Worm (Caenorhabditis elegans): ENCODE data around the gene nhr-133.

nhr-133 gene

ce11 chrV:2183162-2183561 lies 28.8 kb downstream of the nhr-133 start, which contains the start of gene cyp-33C2:
Gene cyp-33C2, plus strand, starts transcription at chrV:2183488.
- TF ChIP-seq unc-62 (GFP tag; optimal IDR thresholded peaks at IDR 0.05), result no peak

ce11 chrV:2181738-2182137 lies 30.2 kb downstream of the nhr-133 start, which contains the start of gene srbc-16:
Gene srbc-16, plus strand, starts transcription at chrV:2182038.
- no peak for TF ChIP-seq unc-62 (GFP tag; optimal IDR thresholded peaks at IDR 0.05)

- no peak for TF ChIP-seq unc-62 (GFP tag; optimal IDR thresholded peaks at IDR 0.05)
Measured at ce11 chrV:2179214-2179613, 32.7 kb downstream of the nhr-133 start, which contains the start of gene cyp-33C1. Gene cyp-33C1, plus strand, starts transcription at chrV:2179514.

- TF ChIP-seq unc-62 (GFP tag; optimal IDR thresholded peaks at IDR 0.05), result no peak
Measured at ce11 chrV:2177307-2177764, 34.6 kb downstream of the nhr-133 start, which contains the start of gene srbc-17. Gene srbc-17, plus strand, starts transcription at chrV:2177714.

- TF ChIP-seq unc-62 (GFP tag; optimal IDR thresholded peaks at IDR 0.05), result no peak
Measured at ce11 chrV:2175242-2175641, 36.7 kb downstream of the nhr-133 start, which contains the start of gene C45H4.18. Gene C45H4.18, plus strand, starts transcription at chrV:2175542.

ce11 chrV:2174465-2174864 lies 37.5 kb downstream of the nhr-133 start:
- TF ChIP-seq unc-62 (GFP tag; optimal IDR thresholded peaks at IDR 0.05), result no peak

- TF ChIP-seq unc-62 (GFP tag; optimal IDR thresholded peaks at IDR 0.05), result no peak
Measured at ce11 chrV:2166679-2167078, 45.2 kb downstream of the nhr-133 start, which contains the start of gene srbc-19. Gene srbc-19, minus strand, starts transcription at chrV:2166779.

ce11 chrV:2163735-2164134 lies 48.2 kb downstream of the nhr-133 start, which contains the start of gene str-255:
Gene str-255, minus strand, starts transcription at chrV:2163835.
- no peak for TF ChIP-seq unc-62 (GFP tag; optimal IDR thresholded peaks at IDR 0.05)

All from whole organism, dauer.